Fruit fly (Drosophila melanogaster) whole organism, embryonic: Measurements from ENCODE around the gene TyrRII.

Source experiments
- ATbp ChIP-seq: fragments of 200-800 bp; sonication (Bioruptor generic); optimal IDR thresholded peaks from 2 replicates; lab custom pipeline; 2017; ENCODE audit warnings: missing biosample characterization, mild to moderate bottlenecking, missing genetic modification characterization, missing genetic modification reagents
- Abd-B ChIP-seq: fragments of 200-800 bp; sonication (Bioruptor generic); optimal IDR thresholded peaks from 2 replicates; lab custom pipeline; 2018; ENCODE audit warnings: missing biosample characterization, mild to moderate bottlenecking, missing genetic modification characterization, moderate library complexity
- B-H2 ChIP-seq: fragments of 200-800 bp; sonication (Bioruptor generic); optimal IDR thresholded peaks from 2 replicates; lab custom pipeline; 2018; ENCODE audit warnings: missing biosample characterization, mild to moderate bottlenecking, missing genetic modification characterization
- BtbVII ChIP-seq: fragments of 200-800 bp; sonication (Bioruptor generic); optimal IDR thresholded peaks from 3 replicates; lab custom pipeline; 2017; ENCODE audit warnings: missing biosample characterization, mild to moderate bottlenecking, missing genetic modification characterization
- Bteb2 ChIP-seq: fragments of 200-800 bp; sonication (Bioruptor generic); optimal IDR thresholded peaks from 2 replicates; lab custom pipeline; 2016; ENCODE audit warnings: missing biosample characterization, missing genetic modification characterization
- CG10321 ChIP-seq: fragments of 200-800 bp; sonication (Bioruptor generic); IDR thresholded peaks from 2 replicates; pipeline ENCODE4 v1.3.6; 2022; ENCODE audit warnings: missing biosample characterization, missing genetic modification characterization
- CG1233 ChIP-seq: fragments of 200-800 bp; sonication (Bioruptor generic); optimal IDR thresholded peaks from 4 replicates; lab custom pipeline; 2018; ENCODE audit warnings: missing biosample characterization, mild to moderate bottlenecking, missing genetic modification characterization
- CG15479 ChIP-seq: fragments of 200-800 bp; sonication (Bioruptor generic); optimal IDR thresholded peaks from 3 replicates; lab custom pipeline; 2019; ENCODE audit warnings: missing biosample characterization, mild to moderate bottlenecking, missing genetic modification characterization, moderate library complexity
- CG17612 ChIP-seq: fragments of 200-800 bp; sonication (Bioruptor generic); IDR thresholded peaks from 2 replicates; pipeline ENCODE4 v1.3.6; 2022; ENCODE audit warnings: missing biosample characterization, missing genetic modification characterization
- CG2129 ChIP-seq: fragments of 200-800 bp; sonication (Bioruptor generic); IDR thresholded peaks from 2 replicates; pipeline ENCODE4 v1.3.6; 2022; ENCODE audit warnings: missing biosample characterization, missing genetic modification characterization; ENCODE audit not compliant: partially characterized antibody
- CG30020 ChIP-seq: fragments of 200-800 bp; optimal IDR thresholded peaks from 2 replicates; lab custom pipeline; 2019; ENCODE audit warnings: missing biosample characterization, mild to moderate bottlenecking, missing genetic modification characterization, moderate library complexity
- CG3065 ChIP-seq: fragments of 200-800 bp; sonication (Bioruptor generic); optimal IDR thresholded peaks from 2 replicates; lab custom pipeline; 2016; ENCODE audit warnings: missing biosample characterization, missing genetic modification characterization
- CG31388 ChIP-seq: fragments of 200-800 bp; sonication (Bioruptor generic); optimal IDR thresholded peaks from 2 replicates; lab custom pipeline; 2016; ENCODE audit warnings: missing biosample characterization, missing genetic modification characterization
- CG34376 ChIP-seq: fragments of 200-800 bp; sonication (Bioruptor generic); optimal IDR thresholded peaks from 2 replicates; lab custom pipeline; 2018; ENCODE audit warnings: missing biosample characterization, mild to moderate bottlenecking, missing genetic modification characterization
- CG4282 ChIP-seq: fragments of 200-800 bp; sonication (Bioruptor generic); optimal IDR thresholded peaks from 2 replicates; lab custom pipeline; 2016; ENCODE audit warnings: missing biosample characterization, missing genetic modification characterization
- CG6854 ChIP-seq: fragments of 200-800 bp; sonication (Bioruptor generic); optimal IDR thresholded peaks from 3 replicates; lab custom pipeline; 2017; ENCODE audit warnings: missing biosample characterization, mild to moderate bottlenecking, missing genetic modification characterization
- CG7372 ChIP-seq: fragments of 200-800 bp; sonication (Bioruptor generic); IDR thresholded peaks from 2 replicates; pipeline ENCODE4 v1.3.6; 2022; ENCODE audit warnings: missing biosample characterization, missing genetic modification characterization
- CG7963 ChIP-seq: fragments of 200-800 bp; sonication (Bioruptor generic); IDR thresholded peaks from 3 replicates; pipeline ENCODE4 v1.3.6; 2022; ENCODE audit warnings: missing biosample characterization, missing genetic modification characterization; ENCODE audit not compliant: partially characterized antibody
- CG9437 ChIP-seq: fragments of 200-800 bp; sonication (Bioruptor generic); optimal IDR thresholded peaks from 2 replicates; lab custom pipeline; 2018; ENCODE audit warnings: missing biosample characterization, mild to moderate bottlenecking, missing genetic modification characterization
- CHES-1-like ChIP-seq: fragments of 200-800 bp; sonication (Bioruptor generic); optimal IDR thresholded peaks from 2 replicates; lab custom pipeline; 2016; ENCODE audit warnings: missing biosample characterization, missing genetic modification characterization
- Dll ChIP-seq: fragments of 200-800 bp; sonication (Bioruptor generic); IDR thresholded peaks from 4 replicates; pipeline ENCODE4 v1.3.6; 2022; ENCODE audit warnings: missing biosample characterization, missing genetic modification characterization; ENCODE audit not compliant: partially characterized antibody
- Ets97D ChIP-seq: fragments of 200-800 bp; sonication (Bioruptor generic); optimal IDR thresholded peaks from 3 replicates; lab custom pipeline; 2016; ENCODE audit warnings: missing biosample characterization, missing genetic modification characterization
- GATAe ChIP-seq: fragments of 200-800 bp; sonication (Bioruptor generic); conservative IDR thresholded peaks from 2 replicates; pipeline ENCODE4 v1.3.6; 2022; ENCODE audit warnings: missing biosample characterization, missing genetic modification characterization
- Hmx ChIP-seq: fragments of 200-800 bp; sonication (Bioruptor generic); optimal IDR thresholded peaks from 2 replicates; lab custom pipeline; 2016; ENCODE audit warnings: missing biosample characterization, missing genetic modification characterization
- Jarid2 ChIP-seq: fragments of 200-800 bp; sonication (Bioruptor generic); optimal IDR thresholded peaks from 3 replicates; lab custom pipeline; 2017; ENCODE audit warnings: mild to moderate bottlenecking, missing biosample characterization, missing genetic modification reagents, missing genetic modification characterization
- Lpt ChIP-seq: fragments of >200 bp; optimal IDR thresholded peaks from 2 replicates; lab custom pipeline; 2018; ENCODE audit warnings: missing biosample characterization, missing genetic modification characterization
- Myb ChIP-seq: fragments of 200-800 bp; sonication (Bioruptor generic); optimal IDR thresholded peaks from 2 replicates; lab custom pipeline; 2016; ENCODE audit warnings: missing biosample characterization, missing genetic modification characterization
- Neu2 ChIP-seq: fragments of 200-800 bp; sonication (Bioruptor generic); optimal IDR thresholded peaks from 3 replicates; lab custom pipeline; 2016; ENCODE audit warnings: missing biosample characterization, missing genetic modification characterization, borderline replicate concordance
- Oaz ChIP-seq: fragments of 200-800 bp; sonication (Bioruptor generic); IDR thresholded peaks from 2 replicates; pipeline ENCODE4 v1.3.6; 2022; ENCODE audit warnings: missing biosample characterization, missing genetic modification characterization
- Ravus ChIP-seq: fragments of 200-800 bp; sonication (Bioruptor generic); IDR thresholded peaks from 2 replicates; pipeline ENCODE4 v1.3.6; 2022; ENCODE audit warnings: missing biosample characterization, missing genetic modification characterization
- Sox100B ChIP-seq: fragments of 200-800 bp; sonication (Bioruptor generic); optimal IDR thresholded peaks from 3 replicates; lab custom pipeline; 2018; ENCODE audit warnings: missing biosample characterization, mild to moderate bottlenecking, missing genetic modification characterization
- Usf ChIP-seq: fragments of 200-800 bp; sonication (Bioruptor generic); optimal IDR thresholded peaks from 2 replicates; lab custom pipeline; 2017; ENCODE audit warnings: missing genotype, missing biosample characterization, missing genetic modification characterization
- al ChIP-seq: fragments of 200-800 bp; sonication (Bioruptor generic); IDR thresholded peaks from 2 replicates; pipeline ENCODE4 v1.3.6; 2022; ENCODE audit warnings: missing biosample characterization, missing genetic modification characterization
- amos ChIP-seq: fragments of 200-800 bp; sonication (Bioruptor generic); IDR thresholded peaks from 2 replicates; pipeline ENCODE4 v1.3.6; 2022; ENCODE audit warnings: missing biosample characterization, missing genetic modification characterization; ENCODE audit not compliant: partially characterized antibody
- ato ChIP-seq: fragments of 200-800 bp; sonication (Bioruptor generic); IDR thresholded peaks from 2 replicates; pipeline ENCODE4 v1.3.6; 2022; ENCODE audit warnings: missing biosample characterization, missing genetic modification characterization; ENCODE audit not compliant: partially characterized antibody
- btn ChIP-seq: fragments of 200-800 bp; sonication (Bioruptor generic); optimal IDR thresholded peaks from 2 replicates; lab custom pipeline; 2016; ENCODE audit warnings: missing biosample characterization, missing genetic modification characterization
- cas ChIP-seq: fragments of 200-800 bp; sonication (Bioruptor generic); IDR thresholded peaks from 2 replicates; pipeline ENCODE4 v1.3.6; 2022; ENCODE audit warnings: missing biosample characterization, missing genetic modification characterization
- croc ChIP-seq: fragments of 200-800 bp; sonication (Bioruptor generic); conservative IDR thresholded peaks from 3 replicates; pipeline ENCODE4 v1.3.6; 2022; ENCODE audit warnings: missing biosample characterization, missing genetic modification characterization
- dati ChIP-seq: fragments of 200-800 bp; sonication (Bioruptor generic); IDR thresholded peaks from 2 replicates; pipeline ENCODE4 v1.3.6; 2022; ENCODE audit warnings: missing biosample characterization, missing genetic modification characterization
- dm ChIP-seq: fragments of 200-800 bp; sonication (Bioruptor generic); optimal IDR thresholded peaks from 3 replicates; lab custom pipeline; 2016; ENCODE audit warnings: missing biosample characterization, missing genetic modification characterization
- dmrt11E ChIP-seq: fragments of 200-800 bp; sonication (Bioruptor generic); optimal IDR thresholded peaks from 3 replicates; lab custom pipeline; 2018; ENCODE audit warnings: missing biosample characterization, mild to moderate bottlenecking, missing genetic modification characterization, moderate library complexity
- fd102C ChIP-seq: fragments of 200-800 bp; sonication (Bioruptor generic); optimal IDR thresholded peaks from 2 replicates; lab custom pipeline; 2018; ENCODE audit warnings: missing biosample characterization, mild to moderate bottlenecking, missing genetic modification characterization, moderate library complexity
- grau ChIP-seq: fragments of 200-800 bp; optimal IDR thresholded peaks from 3 replicates; lab custom pipeline; 2019; ENCODE audit warnings: missing biosample characterization, mild to moderate bottlenecking, missing genetic modification characterization, moderate library complexity
- prd ChIP-seq, 3 experiments: fragments of >200 bp in 2 of 3; fragments of 200-800 bp in 1 of 3; sonication (Bioruptor generic) in 1 of 3; optimal IDR thresholded peaks in 2 of 3; IDR thresholded peaks in 1 of 3; 2 replicates in 2 of 3; 3 replicates in 1 of 3; pipeline versions ENCODE4 v1.3.6 to Lab custom; 2017 to 2022; ENCODE audit warnings: missing biosample characterization in 1 of 3, missing genetic modification characterization in 1 of 3
- pum ChIP-seq: fragments of 200-800 bp; sonication (Bioruptor generic); optimal IDR thresholded peaks from 2 replicates; lab custom pipeline; 2016; ENCODE audit warnings: missing biosample characterization, missing genetic modification characterization
- ro ChIP-seq: fragments of 200-800 bp; sonication (Bioruptor generic); IDR thresholded peaks from 2 replicates; pipeline ENCODE4 v1.3.6; 2022; ENCODE audit warnings: missing biosample characterization, missing genetic modification characterization
- row ChIP-seq: fragments of 200-800 bp; sonication (Bioruptor generic); IDR thresholded peaks from 3 replicates; pipeline ENCODE4 v1.3.6; 2022; ENCODE audit warnings: missing biosample characterization, missing genetic modification characterization
- trem ChIP-seq: fragments of 200-800 bp; optimal IDR thresholded peaks from 3 replicates; lab custom pipeline; 2019; ENCODE audit warnings: missing biosample characterization, mild to moderate bottlenecking, missing genetic modification characterization, moderate library complexity
- tx ChIP-seq: fragments of 200-800 bp; sonication (Bioruptor generic); optimal IDR thresholded peaks from 2 replicates; lab custom pipeline; 2016; ENCODE audit warnings: missing biosample characterization, missing genetic modification characterization
- zen ChIP-seq: fragments of 200-800 bp; sonication (Bioruptor generic); optimal IDR thresholded peaks from 3 replicates; lab custom pipeline; 2018; ENCODE audit warnings: missing biosample characterization, mild to moderate bottlenecking, missing genetic modification characterization, moderate library complexity

The TyrRII gene

dm6 chr3R:17701131-17701593, 35.2 kb upstream of the TyrRII start (continued):
- TF ChIP-seq croc (no peak), Jarid2 (GFP tag; lab: Kevin White, UChicago) (no peak), Oaz (GFP tag; lab: Robert Waterston, UW) (no peak), zen (tag; lab: Kevin White, UChicago) (no peak), CG4282 (no peak), CG10321 (GFP tag; lab: Robert Waterston, UW) (no peak), ato (no peak), dati (GFP tag; lab: Robert Waterston, UW) (no peak), CHES-1-like (GFP tag; lab: Kevin White, UChicago) (no peak), btn (no peak), pum (GFP tag; lab: Kevin White, UChicago) (no peak), fd102C (GFP tag; lab: Kevin White, UChicago) (no peak), ro (no peak), dmrt11E (no peak), tx (GFP tag; lab: Kevin White, UChicago) (no peak), trem (tag; lab: Kevin White, UChicago) (no peak), Ravus (GFP tag; lab: Robert Waterston, UW) (no peak), ATbp (GFP tag; lab: Kevin White, UChicago) (no peak), Lpt (GFP tag; lab: Kevin White, UChicago) (no peak), Myb (GFP tag; lab: Kevin White, UChicago) (peak; percentile 10), Sox100B (GFP tag; lab: Kevin White, UChicago) (no peak), CG3065 (GFP tag; lab: Kevin White, UChicago) (no peak), row (GFP tag; lab: Robert Waterston, UW) (0 out of 3 replicates have a peak, but pooled peaks have one; percentile 10), Dll (GFP tag; lab: Robert Waterston, UW) (no peak), prd (optimal IDR thresholded peaks at IDR 0.05; lab: Kevin White, UChicago) (no peak), prd (GFP tag; IDR thresholded peaks at IDR 0.05; lab: Robert Waterston, UW) (no peak), GATAe (GFP tag; lab: Robert Waterston, UW) (no peak; the same call in 1 of the 2 replicates), Neu2 (GFP tag; lab: Kevin White, UChicago) (no peak), CG7372 (no peak), CG1233 (GFP tag; lab: Kevin White, UChicago) (no peak), dm (GFP tag; lab: Kevin White, UChicago) (no peak), Usf (GFP tag; lab: Kevin White, UChicago) (no peak), grau (tag; lab: Kevin White, UChicago) (peak; percentile 13), CG30020 (tag; lab: Kevin White, UChicago) (no peak), CG15479 (no peak), Abd-B (GFP tag; lab: Kevin White, UChicago) (no peak), CG31388 (GFP tag; lab: Kevin White, UChicago) (no peak), cas (no peak), CG7963 (GFP tag; lab: Robert Waterston, UW) (no peak), BtbVII (GFP tag; lab: Kevin White, UChicago) (no peak), CG2129 (GFP tag; lab: Robert Waterston, UW) (no peak), amos (GFP tag; lab: Robert Waterston, UW) (no peak), B-H2 (GFP tag; lab: Kevin White, UChicago) (peak; percentile 25), Ets97D (GFP tag; lab: Kevin White, UChicago) (no peak), Bteb2 (no peak), CG6854 (GFP tag; lab: Kevin White, UChicago) (no peak), CG17612 (GFP tag; lab: Robert Waterston, UW) (no peak), Hmx (GFP tag; lab: Kevin White, UChicago) (no peak), CG9437 (GFP tag; lab: Kevin White, UChicago) (no peak), CG34376 (GFP tag; lab: Kevin White, UChicago) (no peak), al (GFP tag; lab: Robert Waterston, UW) (no peak)
